Fruit fly (Drosophila melanogaster) whole organism, embryonic: Measurements from ENCODE around the gene pbl.
A peak's percentile ranks its signal among the peaks of the same experiment; 100 is the strongest.

Experiments
- Atf-2 ChIP-seq: fragments of 200-800 bp; sonication (Bioruptor generic); optimal IDR thresholded peaks from 2 replicates; lab custom pipeline; 2016; ENCODE audit warnings: missing biosample characterization, missing genetic modification characterization
- CG10959 ChIP-seq: fragments of 200-800 bp; sonication (Bioruptor generic); IDR thresholded peaks from 2 replicates; pipeline ENCODE4 v1.3.6; 2022; ENCODE audit warnings: missing biosample characterization, missing genetic modification characterization
- CG11085 ChIP-seq: fragments of 200-800 bp; sonication (Bioruptor generic); IDR thresholded peaks from 2 replicates; pipeline ENCODE4 v1.3.6; 2022; ENCODE audit warnings: missing biosample characterization, missing genetic modification characterization
- CG11560 ChIP-seq: fragments of 200-800 bp; sonication (Bioruptor generic); IDR thresholded peaks from 3 replicates; pipeline ENCODE4 v1.3.6; 2022; ENCODE audit warnings: missing biosample characterization, missing genetic modification characterization
- CG12391 ChIP-seq: fragments of 200-800 bp; sonication (Bioruptor generic); optimal IDR thresholded peaks from 3 replicates; lab custom pipeline; 2018; ENCODE audit warnings: missing biosample characterization, mild to moderate bottlenecking, missing genetic modification characterization, moderate library complexity
- CG12659 ChIP-seq: fragments of 200-800 bp; sonication (Bioruptor generic); optimal IDR thresholded peaks from 3 replicates; lab custom pipeline; 2017; ENCODE audit warnings: mild to moderate bottlenecking, missing biosample characterization, missing genetic modification reagents, missing genetic modification characterization
- CG12942 ChIP-seq: fragments of 200-800 bp; sonication (Bioruptor generic); optimal IDR thresholded peaks from 3 replicates; lab custom pipeline; 2016; ENCODE audit warnings: missing biosample characterization, missing genetic modification characterization
- CG15601 ChIP-seq: fragments of 200-800 bp; sonication (Bioruptor generic); optimal IDR thresholded peaks from 3 replicates; lab custom pipeline; 2019; ENCODE audit warnings: missing biosample characterization, mild to moderate bottlenecking, missing genetic modification characterization, moderate library complexity
- CG1792 ChIP-seq: fragments of 200-800 bp; sonication (Bioruptor generic); optimal IDR thresholded peaks from 2 replicates; lab custom pipeline; 2016; ENCODE audit warnings: missing biosample characterization, missing genetic modification characterization
- CG2712 ChIP-seq: fragments of 200-800 bp; optimal IDR thresholded peaks from 3 replicates; lab custom pipeline; 2019; ENCODE audit warnings: missing biosample characterization, mild to moderate bottlenecking, missing genetic modification characterization, moderate library complexity
- CG30403 ChIP-seq: fragments of 200-800 bp; sonication (Bioruptor generic); optimal IDR thresholded peaks from 3 replicates; lab custom pipeline; 2016; ENCODE audit warnings: missing biosample characterization, missing genetic modification characterization
- CG3847 ChIP-seq: fragments of 200-800 bp; sonication (Bioruptor generic); IDR thresholded peaks from 2 replicates; pipeline ENCODE4 v1.3.6; 2022; ENCODE audit warnings: missing biosample characterization, missing genetic modification characterization
- CG7987 ChIP-seq: fragments of 200-800 bp; sonication (Bioruptor generic); optimal IDR thresholded peaks from 2 replicates; lab custom pipeline; 2018; ENCODE audit warnings: missing biosample characterization, mild to moderate bottlenecking, missing genetic modification characterization, moderate library complexity
- CG8359 ChIP-seq: fragments of 200-800 bp; sonication (Bioruptor generic); optimal IDR thresholded peaks from 2 replicates; lab custom pipeline; 2017; ENCODE audit warnings: missing biosample characterization, mild to moderate bottlenecking, missing genetic modification characterization, borderline replicate concordance
- D19A ChIP-seq: fragments of 200-800 bp; optimal IDR thresholded peaks from 3 replicates; lab custom pipeline; 2019; ENCODE audit warnings: missing biosample characterization, mild to moderate bottlenecking, missing genetic modification characterization, moderate library complexity
- Drgx ChIP-seq: fragments of 200-800 bp; sonication (Bioruptor generic); IDR thresholded peaks from 2 replicates; pipeline ENCODE4 v1.3.6; 2022; ENCODE audit warnings: missing biosample characterization, missing genetic modification characterization
- Gsc ChIP-seq: fragments of 200-800 bp; sonication (Bioruptor generic); IDR thresholded peaks from 2 replicates; pipeline ENCODE4 v1.3.6; 2022; ENCODE audit warnings: missing biosample characterization, missing genetic modification characterization
- Gug ChIP-seq: fragments of 200-800 bp; sonication (Bioruptor generic); IDR thresholded peaks from 4 replicates; pipeline ENCODE4 v1.3.6; 2022; ENCODE audit warnings: missing biosample characterization, missing genetic modification characterization
- HmgZ ChIP-seq: fragments of 200-800 bp; sonication (Bioruptor generic); optimal IDR thresholded peaks from 2 replicates; lab custom pipeline; 2018; ENCODE audit warnings: missing biosample characterization, mild to moderate bottlenecking, missing genetic modification characterization
- Lhr ChIP-seq: fragments of 200-800 bp; sonication (Bioruptor generic); optimal IDR thresholded peaks from 3 replicates; lab custom pipeline; 2017; ENCODE audit warnings: mild to moderate bottlenecking, missing biosample characterization, missing genetic modification reagents, missing genetic modification characterization
- Med ChIP-seq: fragments of 200-800 bp; sonication (Bioruptor generic); peaks from one replicate; lab custom pipeline; 2016; ENCODE audit warnings: missing biosample characterization, missing genetic modification characterization, mild to moderate bottlenecking, inconsistent platforms, moderate library complexity
- Mrtf ChIP-seq: fragments of 200-800 bp; sonication (Bioruptor generic); IDR thresholded peaks from 3 replicates; pipeline ENCODE4 v1.3.6; 2022; ENCODE audit warnings: missing biosample characterization, missing genetic modification characterization
- NK7.1 ChIP-seq: fragments of 200-800 bp; sonication (Bioruptor generic); optimal IDR thresholded peaks from 3 replicates; lab custom pipeline; 2016; ENCODE audit warnings: missing biosample characterization, missing genetic modification characterization
- Ptx1 ChIP-seq: fragments of 200-800 bp; sonication (Bioruptor generic); IDR thresholded peaks from 2 replicates; pipeline ENCODE4 v1.3.6; 2022; ENCODE audit warnings: missing biosample characterization, missing genetic modification characterization
- Ravus ChIP-seq: fragments of 200-800 bp; sonication (Bioruptor generic); IDR thresholded peaks from 2 replicates; pipeline ENCODE4 v1.3.6; 2022; ENCODE audit warnings: missing biosample characterization, missing genetic modification characterization
- Rfx ChIP-seq: fragments of 200-800 bp; sonication (Bioruptor generic); IDR thresholded peaks from 2 replicates; pipeline ENCODE4 v1.3.6; 2022; ENCODE audit warnings: missing biosample characterization, missing genetic modification characterization
- Rx ChIP-seq: fragments of 200-800 bp; sonication (Bioruptor generic); IDR thresholded peaks from 2 replicates; pipeline ENCODE4 v1.3.6; 2022; ENCODE audit warnings: missing biosample characterization, missing genetic modification characterization
- Side ChIP-seq: fragments of 200-800 bp; sonication (Bioruptor generic); optimal IDR thresholded peaks from 2 replicates; lab custom pipeline; 2016; ENCODE audit warnings: missing biosample characterization, missing genetic modification characterization
- Vsx1 ChIP-seq: fragments of 200-800 bp; sonication (Bioruptor generic); optimal IDR thresholded peaks from 2 replicates; lab custom pipeline; 2017; ENCODE audit warnings: missing biosample characterization, mild to moderate bottlenecking, missing genetic modification characterization, missing genetic modification reagents
- al ChIP-seq: fragments of 200-800 bp; sonication (Bioruptor generic); IDR thresholded peaks from 2 replicates; pipeline ENCODE4 v1.3.6; 2022; ENCODE audit warnings: missing biosample characterization, missing genetic modification characterization
- ato ChIP-seq: fragments of 200-800 bp; sonication (Bioruptor generic); IDR thresholded peaks from 2 replicates; pipeline ENCODE4 v1.3.6; 2022; ENCODE audit warnings: missing biosample characterization, missing genetic modification characterization; ENCODE audit not compliant: partially characterized antibody
- bbx ChIP-seq: fragments of 200-800 bp; sonication (Bioruptor generic); IDR thresholded peaks from 2 replicates; pipeline ENCODE4 v1.3.6; 2022; ENCODE audit warnings: missing biosample characterization, missing genetic modification characterization; ENCODE audit not compliant: partially characterized antibody
- chm ChIP-seq: fragments of 200-800 bp; sonication (Bioruptor generic); IDR thresholded peaks from 2 replicates; pipeline ENCODE4 v1.3.6; 2022; ENCODE audit warnings: missing biosample characterization, missing genetic modification characterization
- ems ChIP-seq: fragments of 200-800 bp; sonication (Bioruptor generic); optimal IDR thresholded peaks from 3 replicates; lab custom pipeline; 2016; ENCODE audit warnings: missing biosample characterization, missing genetic modification characterization
- eyg ChIP-seq: fragments of 200-800 bp; sonication (Bioruptor generic); optimal IDR thresholded peaks from 3 replicates; lab custom pipeline; 2016; ENCODE audit warnings: missing biosample characterization, missing genetic modification characterization
- fd102C ChIP-seq: fragments of 200-800 bp; sonication (Bioruptor generic); optimal IDR thresholded peaks from 2 replicates; lab custom pipeline; 2018; ENCODE audit warnings: missing biosample characterization, mild to moderate bottlenecking, missing genetic modification characterization, moderate library complexity
- gce ChIP-seq: fragments of 200-800 bp; sonication (Bioruptor generic); IDR thresholded peaks from 3 replicates; pipeline ENCODE4 v1.3.6; 2022; ENCODE audit warnings: missing biosample characterization, missing genetic modification characterization
- gcm2 ChIP-seq: fragments of 200-800 bp; sonication (Bioruptor generic); optimal IDR thresholded peaks from 2 replicates; lab custom pipeline; 2016; ENCODE audit warnings: missing biosample characterization, missing genetic modification characterization
- hkb ChIP-seq, 2 experiments: fragments of 200-800 bp in 1 of 2; fragments of >200 bp in 1 of 2; sonication (Bioruptor generic) in 1 of 2; IDR thresholded peaks in 1 of 2; optimal IDR thresholded peaks in 1 of 2; 2 replicates each; pipeline versions ENCODE4 v1.3.6 to Lab custom; 2017 to 2022; ENCODE audit warnings: missing biosample characterization in 1 of 2, missing genetic modification characterization in 1 of 2
- insv ChIP-seq, 2 experiments: fragments of 200-800 bp; sonication (Bioruptor generic); optimal IDR thresholded peaks; 3 replicates each; lab custom pipeline; 2016 to 2018; ENCODE audit warnings: missing biosample characterization in 2 of 2, missing genetic modification characterization in 2 of 2
- jigr1 ChIP-seq: fragments of 200-800 bp; sonication (Bioruptor generic); IDR thresholded peaks from 3 replicates; pipeline ENCODE4 v1.3.6; 2022; ENCODE audit warnings: missing biosample characterization, missing genetic modification characterization
- lilli ChIP-seq: fragments of 200-800 bp; sonication (Bioruptor generic); optimal IDR thresholded peaks from 3 replicates; lab custom pipeline; 2016; ENCODE audit warnings: missing biosample characterization, missing genetic modification characterization
- odd ChIP-seq: fragments of 200-800 bp; sonication (Bioruptor generic); optimal IDR thresholded peaks from 2 replicates; lab custom pipeline; 2017; ENCODE audit warnings: missing biosample characterization, mild to moderate bottlenecking, missing genetic modification characterization
- pum ChIP-seq: fragments of 200-800 bp; sonication (Bioruptor generic); optimal IDR thresholded peaks from 2 replicates; lab custom pipeline; 2016; ENCODE audit warnings: missing biosample characterization, missing genetic modification characterization
- tup ChIP-seq: fragments of 200-800 bp; sonication (Bioruptor generic); optimal IDR thresholded peaks from 2 replicates; lab custom pipeline; 2016; ENCODE audit warnings: missing biosample characterization, mild to moderate bottlenecking, missing genetic modification characterization, moderate library complexity
- vvl ChIP-seq: fragments of 200-800 bp; sonication (Bioruptor generic); IDR thresholded peaks from 2 replicates; pipeline ENCODE4 v1.3.6; 2022; ENCODE audit warnings: missing biosample characterization, missing genetic modification characterization
- z ChIP-seq: fragments of 200-800 bp; sonication (Bioruptor generic); IDR thresholded peaks from 3 replicates; pipeline ENCODE4 v1.3.6; 2022; ENCODE audit warnings: missing biosample characterization, missing genetic modification characterization
- zen ChIP-seq: fragments of 200-800 bp; sonication (Bioruptor generic); optimal IDR thresholded peaks from 3 replicates; lab custom pipeline; 2018; ENCODE audit warnings: missing biosample characterization, mild to moderate bottlenecking, missing genetic modification characterization, moderate library complexity
- zfh2 ChIP-seq: fragments of 200-800 bp; sonication (Bioruptor generic); optimal IDR thresholded peaks from 2 replicates; lab custom pipeline; 2016; ENCODE audit warnings: missing biosample characterization, missing genetic modification characterization

The pbl gene

dm6 chr3L:7903489-7904150 lies 8.1 kb downstream of the pbl start (continued):
- TF ChIP-seq ato (no peak), Drgx (GFP tag; lab: Robert Waterston, UW) (peak; percentile 78), CG15601 (tag; lab: Kevin White, UChicago) (peak; percentile 94), HmgZ (peak; percentile 76), lilli (peak; percentile 77), CG10959 (peak; percentile 62; the same call in 1 of the 2 replicates), Atf-2 (GFP tag; lab: Kevin White, UChicago) (peak; percentile 78), zen (peak; percentile 67), CG2712 (peak; percentile 94), chm (GFP tag; lab: Robert Waterston, UW) (peak; percentile 88), CG12659 (GFP tag; lab: Kevin White, UChicago) (peak; percentile 81), Ravus (GFP tag; lab: Robert Waterston, UW) (no peak; the same call in 1 of the 2 replicates), pum (GFP tag; lab: Kevin White, UChicago) (peak; percentile 77), tup (GFP tag; lab: Kevin White, UChicago) (peak; percentile 62), CG11085 (GFP tag; lab: Robert Waterston, UW) (peak; percentile 68), gce (peak; percentile 79; the same call in 2 of the 3 replicates), Side (GFP tag; lab: Kevin White, UChicago) (peak; percentile 81), zfh2 (GFP tag; lab: Kevin White, UChicago) (peak; percentile 60), vvl (GFP tag; lab: Robert Waterston, UW) (peak; percentile 95), odd (GFP tag; lab: Kevin White, UChicago) (peak; percentile 63), eyg (peak; percentile 72), Gug (GFP tag; lab: Robert Waterston, UW) (peak; percentile 56; the same call in 2 of the 4 replicates), CG3847 (GFP tag; lab: Robert Waterston, UW) (peak; percentile 65; the same call in 1 of the 2 replicates), ems (GFP tag; lab: Kevin White, UChicago) (peak; percentile 44), CG7987 (peak; percentile 50), insv (GFP tag; optimal IDR thresholded peaks at IDR 0.05; lab: Kevin White, UChicago) (peak in 1 of 2 experiments; percentile 8), bbx (GFP tag; lab: Robert Waterston, UW) (no peak), fd102C (GFP tag; lab: Kevin White, UChicago) (peak; percentile 21), Gsc (GFP tag; lab: Robert Waterston, UW) (no peak), CG30403 (peak; percentile 80), CG12391 (tag; lab: Kevin White, UChicago) (peak; percentile 92), Rfx (GFP tag; lab: Robert Waterston, UW) (peak; percentile 72), Ptx1 (GFP tag; lab: Robert Waterston, UW) (peak; percentile 82), Mrtf (peak; percentile 72; the same call in 2 of the 3 replicates), CG1792 (GFP tag; lab: Kevin White, UChicago) (peak; percentile 77), Rx (GFP tag; lab: Robert Waterston, UW) (peak; percentile 27; the same call in 1 of the 2 replicates), hkb (optimal IDR thresholded peaks at IDR 0.05; lab: Kevin White, UChicago) (no peak), hkb (GFP tag; IDR thresholded peaks at IDR 0.05; lab: Robert Waterston, UW) (peak; percentile 86), Lhr (GFP tag; lab: Kevin White, UChicago) (peak; percentile 77), CG11560 (tag; lab: Robert Waterston, UW) (0 out of 3 replicates have a peak, but pooled peaks have one; percentile 19), gcm2 (GFP tag; lab: Kevin White, UChicago) (no peak), al (GFP tag; lab: Robert Waterston, UW) (peak; percentile 65), CG12942 (peak; percentile 63), Vsx1 (GFP tag; lab: Kevin White, UChicago) (peak; percentile 69), CG8359 (GFP tag; lab: Kevin White, UChicago) (peak; percentile 78), NK7.1 (GFP tag; lab: Kevin White, UChicago) (peak; percentile 79), jigr1 (GFP tag; lab: Robert Waterston, UW) (0 out of 3 replicates have a peak, but pooled peaks have one; percentile 46), D19A (tag; lab: Kevin White, UChicago) (peak; percentile 86), Med (GFP tag; lab: Kevin White, UChicago) (peak; percentile 96), z (GFP tag; lab: Robert Waterston, UW) (peak; percentile 5; the same call in 1 of the 3 replicates)
